Worm (Caenorhabditis elegans) whole organism, midembryonic: ENCODE measurements around the gene Y39D8A.1.

Source experiments
- tab-1 ChIP-seq: fragments of 200-800 bp; sonication (Bioruptor generic); IDR thresholded peaks from 2 replicates; pipeline ENCODE4 v1.3.6; 2022; ENCODE audit warnings: missing genetic modification characterization, missing compliant biosample characterization
- ztf-23 ChIP-seq: fragments of 200-800 bp; sonication (Bioruptor generic); IDR thresholded peaks from 2 replicates; pipeline ENCODE4 v1.3.6; 2022; ENCODE audit warnings: missing genetic modification reagents, missing genetic modification characterization, missing compliant biosample characterization
- ztf-29 ChIP-seq: fragments of 200-800 bp; sonication (Bioruptor generic); IDR thresholded peaks from 2 replicates; pipeline ENCODE4 v1.3.6; 2022; ENCODE audit warnings: missing genetic modification reagents, missing genetic modification characterization, missing compliant biosample characterization

DNA sequence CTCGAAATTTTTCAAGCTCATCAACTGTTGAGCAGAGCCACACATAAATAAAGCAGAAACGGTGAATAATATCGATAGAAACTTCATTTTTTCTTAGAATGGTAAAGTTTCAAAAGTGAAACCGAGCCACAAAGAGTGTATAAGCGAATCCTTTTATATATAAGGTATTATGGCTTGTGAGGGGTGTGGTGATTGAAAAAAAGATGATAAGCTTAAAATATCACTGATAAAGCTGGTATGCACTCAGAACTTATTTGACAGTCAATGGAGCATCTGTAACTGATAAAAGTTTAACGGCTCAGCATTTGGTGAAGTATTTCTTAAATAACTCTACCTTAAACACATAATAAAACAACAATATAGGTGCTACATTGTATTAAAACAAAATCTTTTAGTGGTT, 3.9 kb upstream of the Y39D8A.1 start, which contains the start of gene dod-19:
- TF ChIP-seq ztf-29 (GFP tag; lab: Robert Waterston, UW) (no peak), ztf-23 (GFP tag; lab: Robert Waterston, UW) (no peak), tab-1 (no peak)
